Worm (Caenorhabditis elegans) whole organism, L4 larva: ENCODE data around the gene alg-4.

Experiments used
- F44E2.7 ChIP-seq: fragments of 200-800 bp; sonication (Bioruptor generic); IDR thresholded peaks from 2 replicates; pipeline ENCODE4 v2.1.2; 2022; ENCODE audit warnings: missing genetic modification characterization, missing compliant biosample characterization
- Y105C5A.15 ChIP-seq: fragments of 200-800 bp; sonication (Bioruptor generic); IDR thresholded peaks from 2 replicates; pipeline ENCODE4 v1.3.6; 2022; ENCODE audit warnings: missing genetic modification characterization, missing compliant biosample characterization
- Y5F2A.4 ChIP-seq: fragments of 200-800 bp; sonication (Bioruptor generic); optimal IDR thresholded peaks from 2 replicates; lab custom pipeline; 2018; ENCODE audit warnings: mild to moderate bottlenecking, missing genetic modification characterization, missing compliant biosample characterization
- Y75B8A.6 ChIP-seq: fragments of 200-800 bp; sonication (Bioruptor generic); IDR thresholded peaks from 2 replicates; pipeline ENCODE4 v1.3.6; 2022; ENCODE audit warnings: missing genetic modification reagents, missing genetic modification characterization, missing compliant biosample characterization
- ZK546.5 ChIP-seq, 2 experiments: sonication (generic microtip); optimal IDR thresholded peaks; 2 replicates each; lab custom pipeline; 2017; ENCODE audit warnings: missing biosample characterization in 2 of 2, missing genetic modification characterization in 2 of 2
- aly-2 ChIP-seq: sonication (generic microtip); optimal IDR thresholded peaks from 2 replicates; lab custom pipeline; 2018; ENCODE audit warnings: missing biosample characterization, missing genetic modification characterization
- arid-1 ChIP-seq: fragments of 200-800 bp; sonication (Bioruptor generic); conservative IDR thresholded peaks from 2 replicates; pipeline ENCODE4 v1.3.6; 2022; ENCODE audit warnings: missing genetic modification reagents, missing genetic modification characterization, missing compliant biosample characterization
- ceh-32 ChIP-seq: sonication (generic microtip); optimal IDR thresholded peaks from 2 replicates; lab custom pipeline; 2016; ENCODE audit warnings: mild to moderate bottlenecking, missing genetic modification characterization, missing compliant biosample characterization; ENCODE audit not compliant: poor library complexity
- cey-2 ChIP-seq: sonication (generic microtip); optimal IDR thresholded peaks from 3 replicates; lab custom pipeline; 2017; ENCODE audit warnings: missing genetic modification characterization, mild to moderate bottlenecking, missing compliant biosample characterization, antibody characterized with exemption, borderline replicate concordance; ENCODE audit not compliant: insufficient read depth
- ctbp-1 ChIP-seq: fragments of 200-800 bp; sonication (Bioruptor generic); IDR thresholded peaks from 2 replicates; pipeline ENCODE4 v1.3.6; 2022; ENCODE audit warnings: missing genetic modification reagents, missing genetic modification characterization, missing compliant biosample characterization
- daf-16 ChIP-seq, 3 experiments: sonication (generic microtip); optimal IDR thresholded peaks; 2 replicates each; lab custom pipeline; 2016 to 2017; ENCODE audit warnings: missing genetic modification characterization in 3 of 3, missing genetic modification reagents in 3 of 3, mild to moderate bottlenecking in 2 of 3, missing compliant biosample characterization in 2 of 3, missing biosample characterization in 1 of 3, moderate library complexity in 1 of 3
- daf-19 ChIP-seq: fragments of 200-800 bp; sonication (Bioruptor generic); conservative IDR thresholded peaks from 2 replicates; pipeline ENCODE4 v1.3.6; 2022; ENCODE audit warnings: missing genetic modification characterization, missing compliant biosample characterization
- dmd-6 ChIP-seq: fragments of 200-800 bp; sonication (Bioruptor generic); IDR thresholded peaks from 2 replicates; pipeline ENCODE4 v1.3.6; 2022; ENCODE audit warnings: missing genetic modification reagents, missing genetic modification characterization, missing compliant biosample characterization
- dve-1 ChIP-seq: sonication (generic microtip); optimal IDR thresholded peaks from 2 replicates; lab custom pipeline; 2017; ENCODE audit warnings: antibody characterized with exemption, mild to moderate bottlenecking, missing genetic modification characterization, missing compliant biosample characterization; ENCODE audit not compliant: insufficient read depth
- egl-27 ChIP-seq: sonication (generic microtip); optimal IDR thresholded peaks from 3 replicates; lab custom pipeline; 2017; ENCODE audit warnings: missing biosample characterization, missing genetic modification reagents, missing genetic modification characterization
- hif-1 ChIP-seq, 2 experiments: sonication (generic microtip); optimal IDR thresholded peaks; 2 replicates each; lab custom pipeline; 2016 to 2017; ENCODE audit warnings: missing compliant biosample characterization in 2 of 2, missing genetic modification characterization in 2 of 2, missing genetic modification reagents in 2 of 2, missing genotype in 2 of 2, mild to moderate bottlenecking in 1 of 2
- hlh-11 ChIP-seq: fragments of 200-800 bp; sonication (Bioruptor generic); optimal IDR thresholded peaks from 2 replicates; lab custom pipeline; 2018; ENCODE audit warnings: mild to moderate bottlenecking, missing genetic modification characterization, missing compliant biosample characterization
- hlh-30 ChIP-seq: sonication (generic microtip); optimal IDR thresholded peaks from 2 replicates; lab custom pipeline; 2017; ENCODE audit warnings: antibody characterized with exemption, mild to moderate bottlenecking, missing genetic modification characterization, missing compliant biosample characterization; ENCODE audit not compliant: insufficient read depth
- lin-29 ChIP-seq: fragments of 200-800 bp; sonication (Bioruptor generic); IDR thresholded peaks from 2 replicates; pipeline ENCODE4 v1.3.6; 2022; ENCODE audit warnings: missing genetic modification reagents, missing genetic modification characterization, missing compliant biosample characterization
- madf-9 ChIP-seq: fragments of 200-800 bp; sonication (Bioruptor generic); conservative IDR thresholded peaks from 2 replicates; pipeline ENCODE4 v1.3.6; 2022; ENCODE audit warnings: missing genetic modification reagents, missing genetic modification characterization, missing compliant biosample characterization
- mdl-1 ChIP-seq, 2 experiments: fragments of 150-350 bp in 1 of 2; sonication (generic microtip) in 1 of 2; optimal IDR thresholded peaks; 2 replicates each; lab custom pipeline; 2014 to 2017; ENCODE audit warnings: missing biosample characterization in 2 of 2, missing genetic modification characterization in 2 of 2
- mxl-2 ChIP-seq: fragments of 200-800 bp; sonication (Bioruptor generic); conservative IDR thresholded peaks from 2 replicates; pipeline ENCODE4 v1.3.6; 2022; ENCODE audit warnings: missing genetic modification reagents, missing genetic modification characterization, missing compliant biosample characterization
- nhr-102 ChIP-seq: sonication (generic microtip); optimal IDR thresholded peaks from 2 replicates; lab custom pipeline; 2016; ENCODE audit warnings: mild to moderate bottlenecking, missing genetic modification characterization, moderate library complexity, missing compliant biosample characterization
- nhr-111 ChIP-seq: fragments of 200-800 bp; sonication (Bioruptor generic); optimal IDR thresholded peaks from 2 replicates; lab custom pipeline; 2018; ENCODE audit warnings: mild to moderate bottlenecking, missing genetic modification characterization, missing compliant biosample characterization
- nhr-28 ChIP-seq: fragments of 150-350 bp; optimal IDR thresholded peaks from 2 replicates; lab custom pipeline; 2014; ENCODE audit warnings: missing biosample characterization, missing genetic modification characterization
- pqm-1 ChIP-seq: sonication (generic microtip); optimal IDR thresholded peaks from 2 replicates; lab custom pipeline; 2017; ENCODE audit warnings: missing biosample characterization, missing genetic modification characterization
- rbr-2 ChIP-seq: sonication (generic microtip); optimal IDR thresholded peaks from 2 replicates; lab custom pipeline; 2016; ENCODE audit warnings: missing genotype, missing genetic modification characterization, missing compliant biosample characterization
- sdz-12 ChIP-seq: fragments of 200-800 bp; sonication (Bioruptor generic); optimal IDR thresholded peaks from 2 replicates; lab custom pipeline; 2018; ENCODE audit warnings: mild to moderate bottlenecking, missing genetic modification characterization, missing compliant biosample characterization
- snpc-1.2 ChIP-seq: fragments of 200-800 bp; sonication (Bioruptor generic); IDR thresholded peaks from 2 replicates; pipeline ENCODE4 v1.3.6; 2022; ENCODE audit warnings: missing genetic modification reagents, missing genetic modification characterization, missing compliant biosample characterization
- spr-1 ChIP-seq: sonication (generic microtip); optimal IDR thresholded peaks from 2 replicates; lab custom pipeline; 2016; ENCODE audit warnings: mild to moderate bottlenecking, missing genetic modification characterization, missing compliant biosample characterization
- tra-1 ChIP-seq: fragments of 200-800 bp; sonication (Bioruptor generic); IDR thresholded peaks from 2 replicates; pipeline ENCODE4 v1.3.6; 2022; ENCODE audit warnings: missing genetic modification reagents, missing genetic modification characterization, missing compliant biosample characterization
- unc-39 ChIP-seq: sonication (generic microtip); optimal IDR thresholded peaks from 2 replicates; lab custom pipeline; 2017; ENCODE audit warnings: missing biosample characterization, missing genetic modification characterization
- unc-62 ChIP-seq, 3 experiments: fragments of 150-350 bp in 1 of 3; sonication (generic microtip); optimal IDR thresholded peaks in 2 of 3; peaks in 1 of 3; 1 replicate in 1 of 3; 2 replicates in 2 of 3; lab custom pipeline; 2014 to 2017; ENCODE audit warnings: missing biosample characterization in 3 of 3, missing genetic modification characterization in 3 of 3, missing genetic modification reagents in 3 of 3, missing genotype in 1 of 3
- zfp-2 ChIP-seq: sonication (generic microtip); optimal IDR thresholded peaks from 2 replicates; lab custom pipeline; 2016; ENCODE audit warnings: mild to moderate bottlenecking, missing genetic modification characterization, missing compliant biosample characterization
- zfp-3 ChIP-seq: fragments of 200-800 bp; sonication (Bioruptor generic); conservative IDR thresholded peaks from 2 replicates; pipeline ENCODE4 v1.3.6; 2022; ENCODE audit warnings: missing genetic modification reagents, missing genetic modification characterization, missing compliant biosample characterization
- ztf-11 ChIP-seq: fragments of 150-350 bp; optimal IDR thresholded peaks from 2 replicates; lab custom pipeline; 2014; ENCODE audit warnings: missing biosample characterization, missing genetic modification characterization
- ztf-7 ChIP-seq: fragments of 150-350 bp; optimal IDR thresholded peaks from 2 replicates; lab custom pipeline; 2014; ENCODE audit warnings: missing biosample characterization, missing genetic modification characterization

Gene alg-4

ce11 chrIII:9891324-9891723 is at the start of gene alg-4:
Gene alg-4 (minus strand): TSS chrIII:9891424.
- TF ChIP-seq dve-1 (tag; lab: Kevin White, UChicago) (no peak), ztf-7 (no peak), unc-39 (no peak), snpc-1.2 (GFP tag; lab: Robert Waterston, UW) (no peak), Y75B8A.6 (no peak)

- TF ChIP-seq sdz-12 (GFP tag; lab: Kevin White, UChicago) = no peak
- TF ChIP-seq spr-1 (tag; lab: Kevin White, UChicago) = no peak
- TF ChIP-seq madf-9 (GFP tag; lab: Robert Waterston, UW) = no peak
- TF ChIP-seq nhr-28 (tag; lab: Kevin White, UChicago) = peak; percentile 11
- TF ChIP-seq zfp-3 (GFP tag; lab: Robert Waterston, UW) = no peak
- no peak for TF ChIP-seq Y105C5A.15 (GFP tag; lab: Robert Waterston, UW)
- TF ChIP-seq mxl-2 (GFP tag; lab: Robert Waterston, UW) = no peak
- TF ChIP-seq hlh-11 (tag; lab: Kevin White, UChicago) = peak; percentile 67
- no peak for TF ChIP-seq pqm-1 (tag; lab: Kevin White, UChicago)
- TF ChIP-seq mdl-1 (tag; optimal IDR thresholded peaks at IDR 0.05; lab: Kevin White, UChicago) = no peak
- peak; percentile 61 for TF ChIP-seq dve-1 (tag; lab: Kevin White, UChicago)
- TF ChIP-seq egl-27 (tag; lab: Kevin White, UChicago) = no peak
- no peak for TF ChIP-seq Y5F2A.4 (GFP tag; lab: Kevin White, UChicago)
- no peak for TF ChIP-seq snpc-1.2 (GFP tag; lab: Robert Waterston, UW)
- TF ChIP-seq arid-1 = no peak
- no peak for TF ChIP-seq ctbp-1 (GFP tag; lab: Robert Waterston, UW)
- TF ChIP-seq daf-16 (GFP tag; optimal IDR thresholded peaks at IDR 0.05; lab: Kevin White, UChicago) = no peak
- TF ChIP-seq daf-16 (tag; optimal IDR thresholded peaks at IDR 0.05; lab: Kevin White, UChicago) = peak; percentile 16
- TF ChIP-seq daf-19 (GFP tag; lab: Robert Waterston, UW) = no peak
- TF ChIP-seq dmd-6 = peak; percentile 66
- no peak for TF ChIP-seq ZK546.5 (tag; optimal IDR thresholded peaks at IDR 0.05; lab: Kevin White, UChicago)
- no peak for TF ChIP-seq cey-2 (tag; lab: Kevin White, UChicago)
- no peak for TF ChIP-seq nhr-111 (GFP tag; lab: Kevin White, UChicago)
- TF ChIP-seq aly-2 = no peak
- peak in 1 of 2 experiments; percentile 50 for TF ChIP-seq unc-62 (GFP tag; optimal IDR thresholded peaks at IDR 0.05 in 1 of 2; lab: Kevin White, UChicago)
- TF ChIP-seq unc-62 (tag; optimal IDR thresholded peaks at IDR 0.05; lab: Kevin White, UChicago) = no peak
- TF ChIP-seq F44E2.7 (GFP tag; lab: Robert Waterston, UW) = no peak
- TF ChIP-seq lin-29 (GFP tag; lab: Robert Waterston, UW) = no peak
- peak; percentile 40 for TF ChIP-seq hlh-30 (tag; lab: Kevin White, UChicago)
- TF ChIP-seq rbr-2 (tag; lab: Kevin White, UChicago) = no peak
- no peak for TF ChIP-seq tra-1 (GFP tag; lab: Robert Waterston, UW)
- no peak for TF ChIP-seq nhr-102 (tag; lab: Kevin White, UChicago)
- TF ChIP-seq ztf-11 (tag; lab: Kevin White, UChicago) = no peak
- TF ChIP-seq hif-1 (tag; optimal IDR thresholded peaks at IDR 0.05; lab: Kevin White, UChicago) = peak in 1 of 2 experiments; percentile 9
- no peak for TF ChIP-seq zfp-2 (tag; lab: Kevin White, UChicago)
- no peak for TF ChIP-seq ceh-32 (tag; lab: Kevin White, UChicago)
Measured at ce11 chrIII:9932091-9932490, 40.9 kb upstream of the alg-4 start, which contains the start of gene dec-7. Gene dec-7 (plus strand): TSS chrIII:9932398.
